Worm (Caenorhabditis elegans) whole organism, young adult: ENCODE measurements around the gene clec-63.

Source experiments
- B0019.2 ChIP-seq: fragments of 200-800 bp; sonication (Bioruptor generic); conservative IDR thresholded peaks from 2 replicates; pipeline ENCODE4 v1.3.6; 2022; ENCODE audit warnings: missing genetic modification reagents, missing genetic modification characterization, missing compliant biosample characterization
- F10E7.11 ChIP-seq: sonication (generic microtip); optimal IDR thresholded peaks from 2 replicates; lab custom pipeline; 2017; ENCODE audit warnings: mild to moderate bottlenecking, missing genetic modification characterization, moderate library complexity, missing compliant biosample characterization
- F52B5.7 ChIP-seq: sonication (generic microtip); optimal IDR thresholded peaks from 2 replicates; lab custom pipeline; 2016; ENCODE audit warnings: mild to moderate bottlenecking, missing genetic modification characterization, missing compliant biosample characterization
- K11D2.4 ChIP-seq: fragments of 200-800 bp; sonication (Bioruptor generic); IDR thresholded peaks from 2 replicates; pipeline ENCODE4 v1.3.6; 2022; ENCODE audit warnings: missing genetic modification reagents, missing genetic modification characterization, missing compliant biosample characterization
- ama-1 ChIP-seq, 3 experiments: fragments of 150-350 bp in 1 of 3; sonication (generic microtip) in 2 of 3; optimal IDR thresholded peaks; 2 replicates each; lab custom pipeline; 2014 to 2018; ENCODE audit warnings: missing biosample characterization in 2 of 3, missing genetic modification characterization in 2 of 3, missing genetic modification reagents in 2 of 3
- hmg-20 ChIP-seq: fragments of 200-800 bp; sonication (Bioruptor generic); IDR thresholded peaks from 2 replicates; pipeline ENCODE4 v1.3.6; 2022; ENCODE audit warnings: missing genetic modification reagents, missing genetic modification characterization, missing compliant biosample characterization
- madf-6 ChIP-seq: fragments of 200-800 bp; sonication (Bioruptor generic); IDR thresholded peaks from 2 replicates; pipeline ENCODE4 v1.3.6; 2022; ENCODE audit warnings: missing genetic modification reagents, missing genetic modification characterization, missing compliant biosample characterization
- madf-8 ChIP-seq: fragments of 200-800 bp; sonication (Bioruptor generic); conservative IDR thresholded peaks from 2 replicates; pipeline ENCODE4 v1.3.6; 2022; ENCODE audit warnings: missing genetic modification reagents, missing genetic modification characterization, missing compliant biosample characterization
- mxl-1 ChIP-seq: sonication (generic microtip); optimal IDR thresholded peaks from 2 replicates; lab custom pipeline; 2016; ENCODE audit warnings: missing genetic modification characterization, missing compliant biosample characterization
- pha-4 ChIP-seq: fragments of 150-350 bp; sonication (generic microtip); optimal IDR thresholded peaks from 2 replicates; lab custom pipeline; 2014; ENCODE audit warnings: missing biosample characterization, missing genetic modification reagents, missing genetic modification characterization
- unc-62 ChIP-seq: fragments of 150-350 bp; optimal IDR thresholded peaks from 2 replicates; lab custom pipeline; 2014; ENCODE audit warnings: missing biosample characterization, missing genetic modification reagents, missing genetic modification characterization
- ztf-3 ChIP-seq: fragments of 200-800 bp; sonication (Bioruptor generic); optimal IDR thresholded peaks from 2 replicates; lab custom pipeline; 2018; ENCODE audit warnings: mild to moderate bottlenecking, missing genetic modification characterization, missing compliant biosample characterization

ce11 chrII:12930138-12930537 is 34.7 kb downstream of the clec-63 start:
- TF ChIP-seq F52B5.7 (tag; lab: Kevin White, UChicago) (no peak), ama-1 (optimal IDR thresholded peaks at IDR 0.05; lab: Kevin White, UChicago) (no peak), ama-1 (GFP tag; optimal IDR thresholded peaks at IDR 0.05; lab: Kevin White, UChicago) (no peak), mxl-1 (no peak), B0019.2 (GFP tag; lab: Robert Waterston, UW) (no peak), ztf-3 (no peak), madf-6 (no peak), hmg-20 (GFP tag; lab: Robert Waterston, UW) (no peak), madf-8 (GFP tag; lab: Robert Waterston, UW) (no peak), K11D2.4 (GFP tag; lab: Robert Waterston, UW) (no peak), pha-4 (tag; lab: Kevin White, UChicago) (no peak), unc-62 (GFP tag; lab: Kevin White, UChicago) (no peak), F10E7.11 (tag; lab: Kevin White, UChicago) (no peak)
